Fruit fly (Drosophila melanogaster) whole organism, embryonic: Measurements from ENCODE around the gene CG43094.

Experiments used
- Abd-B ChIP-seq: fragments of 200-800 bp; sonication (Bioruptor generic); optimal IDR thresholded peaks from 2 replicates; lab custom pipeline; 2018; ENCODE audit warnings: missing biosample characterization, mild to moderate bottlenecking, missing genetic modification characterization, moderate library complexity
- BtbVII ChIP-seq: fragments of 200-800 bp; sonication (Bioruptor generic); optimal IDR thresholded peaks from 3 replicates; lab custom pipeline; 2017; ENCODE audit warnings: missing biosample characterization, mild to moderate bottlenecking, missing genetic modification characterization
- CG10366 ChIP-seq: fragments of 200-800 bp; sonication (Bioruptor generic); IDR thresholded peaks from 2 replicates; pipeline ENCODE4 v1.3.6; 2022; ENCODE audit warnings: missing biosample characterization, missing genetic modification characterization
- CG11560 ChIP-seq: fragments of 200-800 bp; sonication (Bioruptor generic); IDR thresholded peaks from 3 replicates; pipeline ENCODE4 v1.3.6; 2022; ENCODE audit warnings: missing biosample characterization, missing genetic modification characterization
- CG11695 ChIP-seq: fragments of 200-800 bp; sonication (Bioruptor generic); IDR thresholded peaks from 3 replicates; pipeline ENCODE4 v1.3.6; 2022; ENCODE audit warnings: missing biosample characterization, missing genetic modification characterization
- CG11696 ChIP-seq: fragments of 200-800 bp; sonication (Bioruptor generic); IDR thresholded peaks from 2 replicates; pipeline ENCODE4 v1.3.6; 2022; ENCODE audit warnings: missing biosample characterization, missing genetic modification characterization
- CG12071 ChIP-seq: fragments of 200-800 bp; sonication (Bioruptor generic); optimal IDR thresholded peaks from 3 replicates; lab custom pipeline; 2018; ENCODE audit warnings: missing biosample characterization, mild to moderate bottlenecking, missing genetic modification characterization
- CG14667 ChIP-seq: fragments of 200-800 bp; sonication (Bioruptor generic); IDR thresholded peaks from 2 replicates; pipeline ENCODE4 v1.3.6; 2022; ENCODE audit warnings: missing biosample characterization, missing genetic modification characterization
- CG14965 ChIP-seq: fragments of 200-800 bp; sonication (Bioruptor generic); optimal IDR thresholded peaks from 2 replicates; lab custom pipeline; 2016; ENCODE audit warnings: missing biosample characterization, missing genetic modification characterization, borderline replicate concordance
- CG15696 ChIP-seq: fragments of 200-800 bp; sonication (Bioruptor generic); optimal IDR thresholded peaks from 2 replicates; lab custom pipeline; 2019; ENCODE audit warnings: missing biosample characterization, mild to moderate bottlenecking, missing genetic modification characterization, moderate library complexity
- CG17568 ChIP-seq: fragments of 200-800 bp; sonication (Bioruptor generic); optimal IDR thresholded peaks from 2 replicates; lab custom pipeline; 2018; ENCODE audit warnings: missing biosample characterization, mild to moderate bottlenecking, missing genetic modification characterization, moderate library complexity
- CG18262 ChIP-seq: fragments of 200-800 bp; optimal IDR thresholded peaks from 3 replicates; lab custom pipeline; 2019; ENCODE audit warnings: missing biosample characterization, mild to moderate bottlenecking, missing genetic modification characterization, moderate library complexity
- CG32532 ChIP-seq: fragments of 200-800 bp; sonication (Bioruptor generic); IDR thresholded peaks from 2 replicates; pipeline ENCODE4 v1.3.6; 2022; ENCODE audit warnings: missing biosample characterization, missing genetic modification characterization
- CG33557 ChIP-seq: fragments of 200-800 bp; sonication (Bioruptor generic); optimal IDR thresholded peaks from 2 replicates; lab custom pipeline; 2019; ENCODE audit warnings: missing biosample characterization, mild to moderate bottlenecking, missing genetic modification characterization, moderate library complexity
- CG4328 ChIP-seq: fragments of 200-800 bp; sonication (Bioruptor generic); optimal IDR thresholded peaks from 3 replicates; lab custom pipeline; 2017; ENCODE audit warnings: missing biosample characterization, missing genetic modification reagents, missing genetic modification characterization
- CG5953 ChIP-seq: fragments of 200-800 bp; sonication (Bioruptor generic); IDR thresholded peaks from 2 replicates; pipeline ENCODE4 v1.3.6; 2022; ENCODE audit warnings: missing biosample characterization, missing genetic modification characterization
- CG6254 ChIP-seq: fragments of 200-800 bp; sonication (Bioruptor generic); optimal IDR thresholded peaks from 3 replicates; lab custom pipeline; 2017; ENCODE audit warnings: mild to moderate bottlenecking, missing biosample characterization, missing genetic modification reagents, missing genetic modification characterization
- CG7556 ChIP-seq: fragments of 200-800 bp; sonication (Bioruptor generic); optimal IDR thresholded peaks from 2 replicates; lab custom pipeline; 2017; ENCODE audit warnings: missing biosample characterization, mild to moderate bottlenecking, missing genetic modification characterization
- CG7928 ChIP-seq: fragments of 200-800 bp; sonication (Bioruptor generic); optimal IDR thresholded peaks from 2 replicates; lab custom pipeline; 2017; ENCODE audit warnings: missing biosample characterization, mild to moderate bottlenecking, missing genetic modification characterization
- CG8388 ChIP-seq: fragments of 200-800 bp; sonication (Bioruptor generic); optimal IDR thresholded peaks from 2 replicates; lab custom pipeline; 2019; ENCODE audit warnings: missing biosample characterization, mild to moderate bottlenecking, missing genetic modification characterization, moderate library complexity
- CG9797 ChIP-seq: fragments of 200-800 bp; sonication (Bioruptor generic); optimal IDR thresholded peaks from 3 replicates; lab custom pipeline; 2018; ENCODE audit warnings: missing biosample characterization, mild to moderate bottlenecking, missing genetic modification characterization
- Doc2 ChIP-seq: fragments of 200-800 bp; sonication (Bioruptor generic); IDR thresholded peaks from 2 replicates; pipeline ENCODE4 v1.3.6; 2022; ENCODE audit warnings: missing biosample characterization, missing genetic modification characterization
- Elba2 ChIP-seq: fragments of 200-800 bp; sonication (Bioruptor generic); optimal IDR thresholded peaks from 3 replicates; lab custom pipeline; 2016; ENCODE audit warnings: missing biosample characterization, missing genetic modification characterization
- H15 ChIP-seq: fragments of 200-800 bp; sonication (Bioruptor generic); IDR thresholded peaks from 3 replicates; pipeline ENCODE4 v1.3.6; 2022; ENCODE audit warnings: missing biosample characterization, missing genetic modification characterization
- Lpt ChIP-seq: fragments of >200 bp; optimal IDR thresholded peaks from 2 replicates; lab custom pipeline; 2018; ENCODE audit warnings: missing biosample characterization, missing genetic modification characterization
- Meics ChIP-seq: fragments of 200-800 bp; sonication (Bioruptor generic); optimal IDR thresholded peaks from 2 replicates; lab custom pipeline; 2017; ENCODE audit warnings: missing biosample characterization, mild to moderate bottlenecking, missing genetic modification characterization
- Myb ChIP-seq: fragments of 200-800 bp; sonication (Bioruptor generic); optimal IDR thresholded peaks from 2 replicates; lab custom pipeline; 2016; ENCODE audit warnings: missing biosample characterization, missing genetic modification characterization
- Nf-YC ChIP-seq: fragments of 200-800 bp; optimal IDR thresholded peaks from 3 replicates; lab custom pipeline; 2019; ENCODE audit warnings: missing biosample characterization, mild to moderate bottlenecking, missing genetic modification characterization, moderate library complexity
- br ChIP-seq: fragments of >200 bp; optimal IDR thresholded peaks from 2 replicates; lab custom pipeline; 2017
- corto ChIP-seq: fragments of 200-800 bp; sonication (Bioruptor generic); optimal IDR thresholded peaks from 2 replicates; lab custom pipeline; 2016; ENCODE audit warnings: missing biosample characterization, mild to moderate bottlenecking, missing genetic modification characterization, moderate library complexity
- crc ChIP-seq: fragments of 200-800 bp; sonication (Bioruptor generic); optimal IDR thresholded peaks from 2 replicates; lab custom pipeline; 2016; ENCODE audit warnings: missing biosample characterization, missing genetic modification characterization
- crol ChIP-seq: fragments of 200-800 bp; sonication (Bioruptor generic); IDR thresholded peaks from 2 replicates; pipeline ENCODE4 v1.3.6; 2022; ENCODE audit warnings: missing biosample characterization, missing genetic modification characterization
- dmrt11E ChIP-seq: fragments of 200-800 bp; sonication (Bioruptor generic); optimal IDR thresholded peaks from 3 replicates; lab custom pipeline; 2018; ENCODE audit warnings: missing biosample characterization, mild to moderate bottlenecking, missing genetic modification characterization, moderate library complexity
- en ChIP-seq: fragments of 200-800 bp; sonication (Bioruptor generic); optimal IDR thresholded peaks from 2 replicates; lab custom pipeline; 2016; ENCODE audit warnings: missing biosample characterization, missing genetic modification characterization
- eve ChIP-seq, 2 experiments: fragments of >200 bp; optimal IDR thresholded peaks; 2 replicates each; lab custom pipeline; 2017; ENCODE audit warnings: missing biosample characterization in 2 of 2, missing genetic modification characterization in 2 of 2
- ewg ChIP-seq: fragments of 200-800 bp; sonication (Bioruptor generic); optimal IDR thresholded peaks from 3 replicates; lab custom pipeline; 2017; ENCODE audit warnings: mild to moderate bottlenecking, missing biosample characterization, missing genetic modification reagents, missing genetic modification characterization
- exex ChIP-seq: fragments of 200-800 bp; sonication (Bioruptor generic); optimal IDR thresholded peaks from 4 replicates; lab custom pipeline; 2018; ENCODE audit warnings: missing biosample characterization, mild to moderate bottlenecking, missing genetic modification characterization, moderate library complexity
- gsb-n ChIP-seq: fragments of 200-800 bp; sonication (Bioruptor generic); optimal IDR thresholded peaks from 3 replicates; lab custom pipeline; 2018; ENCODE audit warnings: missing biosample characterization, mild to moderate bottlenecking, missing genetic modification characterization
- gt ChIP-seq: fragments of 200-800 bp; sonication (Bioruptor generic); IDR thresholded peaks from 2 replicates; pipeline ENCODE4 v1.3.6; 2022; ENCODE audit warnings: missing biosample characterization, missing genetic modification characterization
- hth ChIP-seq: fragments of >200 bp; optimal IDR thresholded peaks from 2 replicates; lab custom pipeline; 2017; ENCODE audit warnings: inconsistent platforms
- jing ChIP-seq: fragments of 200-800 bp; sonication (Bioruptor generic); optimal IDR thresholded peaks from 2 replicates; lab custom pipeline; 2018; ENCODE audit warnings: missing biosample characterization, mild to moderate bottlenecking, missing genetic modification characterization
- kay ChIP-seq: fragments of 200-800 bp; sonication (Bioruptor generic); optimal IDR thresholded peaks from 2 replicates; lab custom pipeline; 2016; ENCODE audit warnings: missing biosample characterization, missing genetic modification characterization
- klu ChIP-seq: fragments of 200-800 bp; sonication (Bioruptor generic); IDR thresholded peaks from 2 replicates; pipeline ENCODE4 v1.3.6; 2022; ENCODE audit warnings: missing biosample characterization, missing genetic modification characterization
- lilli ChIP-seq: fragments of 200-800 bp; sonication (Bioruptor generic); optimal IDR thresholded peaks from 3 replicates; lab custom pipeline; 2016; ENCODE audit warnings: missing biosample characterization, missing genetic modification characterization
- onecut ChIP-seq: fragments of 200-800 bp; sonication (Bioruptor generic); IDR thresholded peaks from 2 replicates; pipeline ENCODE4 v1.3.6; 2022; ENCODE audit warnings: missing biosample characterization, missing genetic modification characterization
- pum ChIP-seq: fragments of 200-800 bp; sonication (Bioruptor generic); optimal IDR thresholded peaks from 2 replicates; lab custom pipeline; 2016; ENCODE audit warnings: missing biosample characterization, missing genetic modification characterization
- ro ChIP-seq: fragments of 200-800 bp; sonication (Bioruptor generic); IDR thresholded peaks from 2 replicates; pipeline ENCODE4 v1.3.6; 2022; ENCODE audit warnings: missing biosample characterization, missing genetic modification characterization
- row ChIP-seq: fragments of 200-800 bp; sonication (Bioruptor generic); IDR thresholded peaks from 3 replicates; pipeline ENCODE4 v1.3.6; 2022; ENCODE audit warnings: missing biosample characterization, missing genetic modification characterization
- salm ChIP-seq: fragments of 200-800 bp; sonication (Bioruptor generic); optimal IDR thresholded peaks from 2 replicates; lab custom pipeline; 2018; ENCODE audit warnings: missing biosample characterization, mild to moderate bottlenecking, missing genetic modification characterization
- sima ChIP-seq: fragments of 200-800 bp; sonication (Bioruptor generic); optimal IDR thresholded peaks from 2 replicates; lab custom pipeline; 2016; ENCODE audit warnings: missing biosample characterization, missing genetic modification characterization
- sisA ChIP-seq: fragments of 200-800 bp; sonication (Bioruptor generic); IDR thresholded peaks from 2 replicates; pipeline ENCODE4 v1.3.6; 2022; ENCODE audit warnings: missing biosample characterization, missing genetic modification characterization
- slp2 ChIP-seq: fragments of 200-800 bp; sonication (Bioruptor generic); optimal IDR thresholded peaks from 2 replicates; lab custom pipeline; 2016; ENCODE audit warnings: missing biosample characterization, missing genetic modification characterization

CG43094 gene

dm6 chr3R:22726031-22726770, 44.6 kb downstream of the CG43094 start, which contains the start of gene RNF220 (continued):
- TF ChIP-seq Nf-YC (tag; lab: Kevin White, UChicago) (no peak), Myb (GFP tag; lab: Kevin White, UChicago) (peak; percentile 68), Lpt (no peak), CG33557 (GFP tag; lab: Kevin White, UChicago) (no peak), CG18262 (tag; lab: Kevin White, UChicago) (peak; percentile 30), row (GFP tag; lab: Robert Waterston, UW) (no peak; the same call in none of the 3 replicates), sisA (GFP tag; lab: Robert Waterston, UW) (no peak), CG12071 (GFP tag; lab: Kevin White, UChicago) (no peak), gsb-n (tag; lab: Kevin White, UChicago) (no peak), CG10366 (GFP tag; lab: Robert Waterston, UW) (no peak), CG32532 (GFP tag; lab: Robert Waterston, UW) (no peak; the same call in 1 of the 2 replicates), CG11560 (tag; lab: Robert Waterston, UW) (no peak), eve (GFP tag; optimal IDR thresholded peaks at IDR 0.05; lab: Kevin White, UChicago) (no peak), CG4328 (GFP tag; lab: Kevin White, UChicago) (no peak), CG14667 (0 out of 2 replicates have a peak, but pooled peaks have one; percentile 8), dmrt11E (no peak), pum (no peak), crc (GFP tag; lab: Kevin White, UChicago) (no peak), CG11695 (GFP tag; lab: Robert Waterston, UW) (no peak), en (GFP tag; lab: Kevin White, UChicago) (no peak), CG15696 (tag; lab: Kevin White, UChicago) (no peak), crol (no peak), CG7556 (GFP tag; lab: Kevin White, UChicago) (no peak), BtbVII (GFP tag; lab: Kevin White, UChicago) (no peak), br (no peak), klu (GFP tag; lab: Robert Waterston, UW) (0 out of 2 replicates have a peak, but pooled peaks have one; percentile 8), gt (no peak), hth (no peak), Doc2 (GFP tag; lab: Robert Waterston, UW) (no peak), CG5953 (GFP tag; lab: Robert Waterston, UW) (no peak), corto (no peak), CG6254 (GFP tag; lab: Kevin White, UChicago) (no peak), Abd-B (no peak), lilli (GFP tag; lab: Kevin White, UChicago) (no peak), salm (tag; lab: Kevin White, UChicago) (no peak), CG17568 (GFP tag; lab: Kevin White, UChicago) (no peak), CG9797 (GFP tag; lab: Kevin White, UChicago) (peak; percentile 59), ro (GFP tag; lab: Robert Waterston, UW) (no peak), ewg (GFP tag; lab: Kevin White, UChicago) (no peak), sima (GFP tag; lab: Kevin White, UChicago) (no peak), onecut (GFP tag; lab: Robert Waterston, UW) (no peak), H15 (GFP tag; lab: Robert Waterston, UW) (no peak), jing (GFP tag; lab: Kevin White, UChicago) (no peak), Meics (GFP tag; lab: Kevin White, UChicago) (no peak), kay (GFP tag; lab: Kevin White, UChicago) (no peak), Elba2 (GFP tag; lab: Kevin White, UChicago) (no peak), CG14965 (no peak), exex (no peak), CG7928 (no peak), CG8388 (GFP tag; lab: Kevin White, UChicago) (no peak), slp2 (GFP tag; lab: Kevin White, UChicago) (no peak), CG11696 (no peak)
